Fruit fly (Drosophila melanogaster): ENCODE measurements around the gene CG34338.

DNA sequence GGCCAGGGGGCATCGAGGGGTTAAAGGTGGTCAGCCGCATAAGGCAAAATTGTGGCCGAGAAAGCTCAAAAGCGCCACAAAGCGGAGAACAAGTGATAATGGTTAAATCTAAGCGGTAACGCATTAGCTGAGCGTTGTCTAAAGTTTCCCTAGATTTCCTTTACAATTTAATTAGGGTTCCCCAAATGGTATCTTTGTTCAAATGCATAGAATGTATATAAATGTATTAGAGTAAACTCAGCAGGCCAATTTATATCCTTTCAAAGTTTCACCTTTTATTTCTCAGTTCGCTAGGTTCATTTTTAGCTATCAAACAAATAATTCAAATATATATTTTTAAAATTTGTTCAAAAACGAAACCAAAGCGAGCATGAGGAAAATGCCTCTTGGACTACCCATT lies 9.4 kb downstream of the CG34338 start, which contains the start of gene CG32718:
- no peak for TF ChIP-seq Hr96 (GFP tag; optimal IDR thresholded peaks at IDR 0.05)
- no peak for TF ChIP-seq CG14711 (tag; optimal IDR thresholded peaks at IDR 0.05)
- no peak for TF ChIP-seq CG12768 (GFP tag; optimal IDR thresholded peaks at IDR 0.05)
- TF ChIP-seq kay (GFP tag; ENCODE audit: borderline replicate concordance): no peak
- TF ChIP-seq Mnt (GFP tag; optimal IDR thresholded peaks at IDR 0.05): no peak
- no peak for TF ChIP-seq CG7045 (GFP tag; optimal IDR thresholded peaks at IDR 0.05)
- TF ChIP-seq CG7101 (tag; optimal IDR thresholded peaks at IDR 0.05): no peak
- no peak for TF ChIP-seq tj (GFP tag; optimal IDR thresholded peaks at IDR 0.05)
- no peak for TF ChIP-seq cnc (optimal IDR thresholded peaks at IDR 0.05)
- TF ChIP-seq CG1620 (GFP tag; optimal IDR thresholded peaks at IDR 0.05): no peak
- TF ChIP-seq bab1 (GFP tag; optimal IDR thresholded peaks at IDR 0.05): no peak
- TF ChIP-seq CG11617 (GFP tag; optimal IDR thresholded peaks at IDR 0.05): no peak
- no peak for TF ChIP-seq toe (GFP tag; optimal IDR thresholded peaks at IDR 0.05)
- no peak for TF ChIP-seq Crg-1 (GFP tag; optimal IDR thresholded peaks at IDR 0.05)

All from whole organism, adult.